Worm (Caenorhabditis elegans) whole organism, mixed stage, embryonic: Measurements from ENCODE around the gene C25E10.16.

Experiments
- M03D4.4 ChIP-seq: sonication (generic microtip); optimal IDR thresholded peaks from 2 replicates; lab custom pipeline; 2017; ENCODE audit warnings: mild to moderate bottlenecking, missing genetic modification characterization, missing compliant biosample characterization
- bed-3 ChIP-seq: fragments of 200-800 bp; sonication (Bioruptor generic); optimal IDR thresholded peaks from 3 replicates; lab custom pipeline; 2018; ENCODE audit warnings: mild to moderate bottlenecking, missing genetic modification characterization, moderate library complexity, missing compliant biosample characterization
- blmp-1 ChIP-seq: fragments of 150-350 bp; optimal IDR thresholded peaks from 2 replicates; lab custom pipeline; 2014; ENCODE audit warnings: missing biosample characterization, missing genetic modification characterization
- ceh-39 ChIP-seq: fragments of 150-350 bp; optimal IDR thresholded peaks from 2 replicates; lab custom pipeline; 2014; ENCODE audit warnings: missing biosample characterization, missing genetic modification characterization
- ceh-43 ChIP-seq: fragments of 200-800 bp; sonication (Bioruptor generic); optimal IDR thresholded peaks from 2 replicates; lab custom pipeline; 2018; ENCODE audit warnings: mild to moderate bottlenecking, missing genetic modification characterization, moderate library complexity, missing compliant biosample characterization
- ces-1 ChIP-seq: fragments of 150-350 bp; optimal IDR thresholded peaks from 2 replicates; lab custom pipeline; 2014; ENCODE audit warnings: missing biosample characterization, missing genetic modification reagents, missing genetic modification characterization
- cnd-1 ChIP-seq: fragments of 200-800 bp; sonication (Bioruptor generic); optimal IDR thresholded peaks from 2 replicates; lab custom pipeline; 2018; ENCODE audit warnings: mild to moderate bottlenecking, missing genetic modification characterization, missing compliant biosample characterization
- drap-1 ChIP-seq: fragments of 200-800 bp; sonication (Bioruptor generic); optimal IDR thresholded peaks from 3 replicates; lab custom pipeline; 2018; ENCODE audit warnings: mild to moderate bottlenecking, missing genetic modification characterization, missing compliant biosample characterization
- elt-1 ChIP-seq: sonication (generic microtip); optimal IDR thresholded peaks from 2 replicates; lab custom pipeline; 2017; ENCODE audit warnings: missing genetic modification characterization, mild to moderate bottlenecking, missing compliant biosample characterization, antibody characterized with exemption, moderate library complexity, borderline replicate concordance; ENCODE audit not compliant: insufficient read depth
- elt-3 ChIP-seq: fragments of 150-350 bp; optimal IDR thresholded peaks from 2 replicates; lab custom pipeline; 2014; ENCODE audit warnings: missing biosample characterization, missing genetic modification characterization
- flh-1 ChIP-seq: fragments of 200-800 bp; sonication (Bioruptor generic); optimal IDR thresholded peaks from 2 replicates; lab custom pipeline; 2018; ENCODE audit warnings: mild to moderate bottlenecking, missing genetic modification characterization, moderate library complexity, missing compliant biosample characterization
- ham-2 ChIP-seq: fragments of 200-800 bp; sonication (Bioruptor generic); optimal IDR thresholded peaks from 2 replicates; lab custom pipeline; 2018; ENCODE audit warnings: mild to moderate bottlenecking, missing genetic modification characterization, missing compliant biosample characterization
- lin-13 ChIP-seq: fragments of 150-350 bp; optimal IDR thresholded peaks from 2 replicates; lab custom pipeline; 2014; ENCODE audit warnings: missing biosample characterization, missing genetic modification characterization
- lin-32 ChIP-seq: fragments of 200-800 bp; sonication (Bioruptor generic); optimal IDR thresholded peaks from 2 replicates; lab custom pipeline; 2018; ENCODE audit warnings: mild to moderate bottlenecking, missing genetic modification characterization, missing compliant biosample characterization
- lsy-2 ChIP-seq: fragments of 150-350 bp; optimal IDR thresholded peaks from 2 replicates; lab custom pipeline; 2014; ENCODE audit warnings: missing biosample characterization, missing genetic modification characterization
- mab-5 ChIP-seq: fragments of 150-350 bp; optimal IDR thresholded peaks from 2 replicates; lab custom pipeline; 2014; ENCODE audit warnings: missing biosample characterization, missing genetic modification characterization
- mep-1 ChIP-seq: fragments of 150-350 bp; optimal IDR thresholded peaks from 2 replicates; lab custom pipeline; 2017; ENCODE audit warnings: missing biosample characterization, missing genetic modification reagents, missing genetic modification characterization, inconsistent platforms
- mls-2 ChIP-seq: sonication (generic microtip); optimal IDR thresholded peaks from 2 replicates; lab custom pipeline; 2016; ENCODE audit warnings: mild to moderate bottlenecking, missing genetic modification characterization, moderate library complexity, missing compliant biosample characterization
- nhr-12 ChIP-seq: fragments of 150-350 bp; optimal IDR thresholded peaks from 2 replicates; lab custom pipeline; 2014; ENCODE audit warnings: missing biosample characterization, missing genetic modification characterization
- nhr-2 ChIP-seq: fragments of 150-350 bp; optimal IDR thresholded peaks from 2 replicates; lab custom pipeline; 2014; ENCODE audit warnings: missing biosample characterization, missing genetic modification characterization
- nhr-237 ChIP-seq: fragments of 150-350 bp; optimal IDR thresholded peaks from 2 replicates; lab custom pipeline; 2014; ENCODE audit warnings: missing biosample characterization, missing genetic modification characterization
- nhr-28 ChIP-seq: fragments of 150-350 bp; optimal IDR thresholded peaks from 2 replicates; lab custom pipeline; 2014; ENCODE audit warnings: missing biosample characterization, missing genetic modification characterization
- nhr-76 ChIP-seq: sonication (generic microtip); optimal IDR thresholded peaks from 2 replicates; lab custom pipeline; 2017; ENCODE audit warnings: missing biosample characterization, missing genetic modification characterization
- pha-4 ChIP-seq: fragments of 150-350 bp; optimal IDR thresholded peaks from 2 replicates; lab custom pipeline; 2018; ENCODE audit warnings: missing biosample characterization, missing genetic modification reagents, missing genetic modification characterization
- sem-2 ChIP-seq: fragments of 200-800 bp; sonication (Bioruptor generic); optimal IDR thresholded peaks from 2 replicates; lab custom pipeline; 2018; ENCODE audit warnings: mild to moderate bottlenecking, missing genetic modification characterization, missing compliant biosample characterization
- snpc-4 ChIP-seq: fragments of 150-350 bp; optimal IDR thresholded peaks from 2 replicates; lab custom pipeline; 2014; ENCODE audit warnings: missing biosample characterization, missing genetic modification characterization
- sptf-1 ChIP-seq: sonication (generic microtip); optimal IDR thresholded peaks from 2 replicates; lab custom pipeline; 2017; ENCODE audit warnings: mild to moderate bottlenecking, missing genetic modification characterization, moderate library complexity, missing compliant biosample characterization
- tbx-8 ChIP-seq: fragments of 200-800 bp; sonication (Bioruptor generic); optimal IDR thresholded peaks from 2 replicates; lab custom pipeline; 2018; ENCODE audit warnings: mild to moderate bottlenecking, missing genetic modification characterization, moderate library complexity, missing compliant biosample characterization
- unc-120 ChIP-seq: sonication (generic microtip); optimal IDR thresholded peaks from 2 replicates; lab custom pipeline; 2017; ENCODE audit warnings: missing genetic modification characterization, missing compliant biosample characterization; ENCODE audit not compliant: poor library complexity, severe bottlenecking
- unc-39 ChIP-seq: fragments of 150-350 bp; optimal IDR thresholded peaks from 2 replicates; lab custom pipeline; 2014; ENCODE audit warnings: missing biosample characterization, missing genetic modification characterization
- zip-8 ChIP-seq: fragments of 150-350 bp; optimal IDR thresholded peaks from 2 replicates; lab custom pipeline; 2014; ENCODE audit warnings: missing biosample characterization, missing genetic modification characterization
- ztf-11 ChIP-seq: fragments of 150-350 bp; optimal IDR thresholded peaks from 2 replicates; lab custom pipeline; 2014; ENCODE audit warnings: missing biosample characterization, missing genetic modification characterization

Gene C25E10.16

ce11 chrV:9024713-9025112 is 34.7 kb downstream of the C25E10.16 start, which contains the start of gene bus-1:
TSS of gene bus-1 (minus strand) at chrV:9024813.
- TF ChIP-seq nhr-2 (tag; lab: Kevin White, UChicago) (no peak), elt-1 (no peak), drap-1 (GFP tag; lab: Kevin White, UChicago) (no peak), cnd-1 (tag; lab: Kevin White, UChicago) (no peak), bed-3 (GFP tag; lab: Kevin White, UChicago) (no peak), ceh-43 (GFP tag; lab: Kevin White, UChicago) (no peak), mab-5 (tag; lab: Kevin White, UChicago) (no peak)

- no peak for TF ChIP-seq snpc-4
- TF ChIP-seq lsy-2: no peak
- TF ChIP-seq ces-1 (GFP tag; lab: Kevin White, UChicago): no peak
- no peak for TF ChIP-seq lin-13 (tag; lab: Kevin White, UChicago)
- no peak for TF ChIP-seq flh-1
- no peak for TF ChIP-seq mep-1 (tag; lab: Kevin White, UChicago)
- TF ChIP-seq M03D4.4 (tag; lab: Kevin White, UChicago): no peak
- no peak for TF ChIP-seq sem-2 (GFP tag; lab: Kevin White, UChicago)
- no peak for TF ChIP-seq drap-1 (GFP tag; lab: Kevin White, UChicago)
- TF ChIP-seq lin-32: no peak
- TF ChIP-seq ham-2: no peak
- TF ChIP-seq unc-120 (tag; lab: Kevin White, UChicago): no peak
- TF ChIP-seq ceh-39: no peak
- no peak for TF ChIP-seq nhr-12 (tag; lab: Kevin White, UChicago)
Measured at ce11 chrV:9022078-9022477, 37.3 kb downstream of the C25E10.16 start, which contains the start of gene oac-41. TSS of gene oac-41 (minus strand) at chrV:9022178.

ce11 chrV:9018871-9019270 is 40.5 kb downstream of the C25E10.16 start:
- TF ChIP-seq ces-1 (GFP tag; lab: Kevin White, UChicago) (no peak), mls-2 (no peak), nhr-12 (tag; lab: Kevin White, UChicago) (no peak), bed-3 (GFP tag; lab: Kevin White, UChicago) (no peak), nhr-28 (tag; lab: Kevin White, UChicago) (no peak), nhr-237 (no peak), pha-4 (tag; lab: Kevin White, UChicago) (no peak), zip-8 (no peak), ztf-11 (tag; lab: Kevin White, UChicago) (no peak), lin-32 (no peak), tbx-8 (GFP tag; lab: Kevin White, UChicago) (no peak), mep-1 (tag; lab: Kevin White, UChicago) (no peak), unc-39 (tag; lab: Kevin White, UChicago) (no peak), M03D4.4 (tag; lab: Kevin White, UChicago) (no peak), lin-13 (tag; lab: Kevin White, UChicago) (no peak), unc-120 (tag; lab: Kevin White, UChicago) (no peak)

ce11 chrV:9016479-9016878 is 42.9 kb downstream of the C25E10.16 start, which contains the start of gene oac-40:
TSS of gene oac-40 (plus strand) at chrV:9016779.
- no peak for TF ChIP-seq nhr-28 (tag; lab: Kevin White, UChicago)
- no peak for TF ChIP-seq ceh-43 (GFP tag; lab: Kevin White, UChicago)
- TF ChIP-seq cnd-1 (tag; lab: Kevin White, UChicago): no peak
- TF ChIP-seq nhr-76: no peak
- TF ChIP-seq sptf-1 (tag; lab: Kevin White, UChicago): no peak
- TF ChIP-seq ces-1 (GFP tag; lab: Kevin White, UChicago): no peak
- TF ChIP-seq lsy-2: no peak
- no peak for TF ChIP-seq elt-3 (tag; lab: Kevin White, UChicago)
- no peak for TF ChIP-seq unc-120 (tag; lab: Kevin White, UChicago)
- TF ChIP-seq nhr-2 (tag; lab: Kevin White, UChicago): no peak
- no peak for TF ChIP-seq bed-3 (GFP tag; lab: Kevin White, UChicago)
- TF ChIP-seq flh-1: no peak
- TF ChIP-seq mab-5 (tag; lab: Kevin White, UChicago): no peak

- TF ChIP-seq nhr-12 (tag; lab: Kevin White, UChicago): no peak
- no peak for TF ChIP-seq ceh-39
- no peak for TF ChIP-seq unc-120 (tag; lab: Kevin White, UChicago)
- no peak for TF ChIP-seq nhr-76
- no peak for TF ChIP-seq ham-2
- no peak for TF ChIP-seq blmp-1 (tag; lab: Kevin White, UChicago)
- TF ChIP-seq drap-1 (GFP tag; lab: Kevin White, UChicago): no peak
- no peak for TF ChIP-seq unc-39 (tag; lab: Kevin White, UChicago)
Measured at ce11 chrV:9015540-9015939, 43.8 kb downstream of the C25E10.16 start, which contains the start of gene srt-18. TSS of gene srt-18 (minus strand) at chrV:9015640.
